Worm (Caenorhabditis elegans): Measurements from ENCODE around the gene ugt-63.

Gene ugt-63

ce11 chrV:5155516-5155915 lies 44.9 kb upstream of the ugt-63 start, which contains the start of gene srx-38:
Gene srx-38 (minus strand): TSS chrV:5155616.
- TF ChIP-seq pqm-1 (tag; optimal IDR thresholded peaks at IDR 0.05) (no peak), egl-27 (tag; optimal IDR thresholded peaks at IDR 0.05) (no peak), ceh-62 (tag; optimal IDR thresholded peaks at IDR 0.05) (no peak), dmd-9 (GFP tag; IDR thresholded peaks at IDR 0.05) (no peak), dmd-8 (GFP tag; IDR thresholded peaks at IDR 0.05) (no peak), attf-4 (tag; optimal IDR thresholded peaks at IDR 0.05) (no peak), set-16 (GFP tag; IDR thresholded peaks at IDR 0.05) (no peak), arid-1 (GFP tag; conservative IDR thresholded peaks at IDR 0.05) (no peak), egl-43 (GFP tag; IDR thresholded peaks at IDR 0.05) (no peak), F26F4.8 (GFP tag; conservative IDR thresholded peaks at IDR 0.05) (no peak), ztf-7 (tag; optimal IDR thresholded peaks at IDR 0.05) (no peak), daf-12 (tag; optimal IDR thresholded peaks at IDR 0.05) (no peak), ceh-28 (tag; optimal IDR thresholded peaks at IDR 0.05) (no peak), daf-19 (GFP tag; conservative IDR thresholded peaks at IDR 0.05) (no peak)

- TF ChIP-seq ceh-32 (tag; optimal IDR thresholded peaks at IDR 0.05; ENCODE audit: poor library complexity): no peak
- peak in 1 of 2 experiments; percentile 0 for TF ChIP-seq unc-62 (GFP tag; optimal IDR thresholded peaks at IDR 0.05 in 1 of 2)
- TF ChIP-seq unc-62 (tag; optimal IDR thresholded peaks at IDR 0.05): no peak
- no peak for TF ChIP-seq mdl-1 (tag; optimal IDR thresholded peaks at IDR 0.05)
- no peak for TF ChIP-seq ceh-82 (tag; optimal IDR thresholded peaks at IDR 0.05)
- no peak for TF ChIP-seq snpc-1.2 (GFP tag; IDR thresholded peaks at IDR 0.05)
- TF ChIP-seq dpl-1 (GFP tag; optimal IDR thresholded peaks at IDR 0.05): no peak
- TF ChIP-seq F49E8.2 (tag; optimal IDR thresholded peaks at IDR 0.05; ENCODE audit: borderline replicate concordance): no peak
These were observed 40.3 kb upstream of the ugt-63 start, which contains the start of gene srh-130 for ce11 chrV:5150880-5151279. Gene srh-130 (plus strand): TSS chrV:5151180.

ce11 chrV:5146394-5146793 lies 35.8 kb upstream of the ugt-63 start, which contains the start of gene F14F9.6:
Gene F14F9.6 (minus strand): TSS chrV:5146494.
- TF ChIP-seq F26F4.8 (GFP tag; conservative IDR thresholded peaks at IDR 0.05) (no peak), lin-1 (GFP tag; IDR thresholded peaks at IDR 0.05) (no peak), pqm-1 (tag; optimal IDR thresholded peaks at IDR 0.05) (no peak), madf-5 (GFP tag; IDR thresholded peaks at IDR 0.05) (no peak), zip-11 (GFP tag; IDR thresholded peaks at IDR 0.05) (no peak), ceh-28 (tag; optimal IDR thresholded peaks at IDR 0.05) (no peak), unc-62 (GFP tag; optimal IDR thresholded peaks at IDR 0.05 in 1 of 2) (no peak), unc-62 (tag; optimal IDR thresholded peaks at IDR 0.05) (no peak)

ce11 chrV:5144541-5144940 lies 34.0 kb upstream of the ugt-63 start, which contains the start of gene F14F9.2:
Gene F14F9.2 (plus strand): TSS chrV:5144841.
- TF ChIP-seq set-16 (GFP tag; IDR thresholded peaks at IDR 0.05) (no peak), nhr-102 (tag; optimal IDR thresholded peaks at IDR 0.05) (no peak), lsy-2 (tag; optimal IDR thresholded peaks at IDR 0.05) (no peak), zag-1 (tag; optimal IDR thresholded peaks at IDR 0.05) (no peak), nhr-28 (tag; optimal IDR thresholded peaks at IDR 0.05) (no peak), vab-7 (GFP tag; IDR thresholded peaks at IDR 0.05) (no peak), ztf-7 (tag; optimal IDR thresholded peaks at IDR 0.05) (no peak), sdz-12 (GFP tag; optimal IDR thresholded peaks at IDR 0.05) (no peak), hlh-30 (tag; optimal IDR thresholded peaks at IDR 0.05; ENCODE audit: insufficient read depth) (no peak), nhr-11 (tag; optimal IDR thresholded peaks at IDR 0.05) (no peak), F49E8.2 (tag; optimal IDR thresholded peaks at IDR 0.05; ENCODE audit: borderline replicate concordance) (no peak), mxl-3 (GFP tag; optimal IDR thresholded peaks at IDR 0.05) (no peak), hlh-11 (tag; optimal IDR thresholded peaks at IDR 0.05) (no peak), unc-62 (GFP tag; optimal IDR thresholded peaks at IDR 0.05 in 1 of 2) (no peak), unc-62 (tag; optimal IDR thresholded peaks at IDR 0.05) (no peak), egl-43 (GFP tag; IDR thresholded peaks at IDR 0.05) (no peak), nhr-25 (tag; optimal IDR thresholded peaks at IDR 0.05; ENCODE audit: borderline replicate concordance, insufficient read depth) (no peak), mdt-29 (GFP tag; IDR thresholded peaks at IDR 0.05) (no peak)

All from whole organism, L4 larva.